Worm (Caenorhabditis elegans): ENCODE results near the gene twk-39.

twk-39 gene

DNA sequence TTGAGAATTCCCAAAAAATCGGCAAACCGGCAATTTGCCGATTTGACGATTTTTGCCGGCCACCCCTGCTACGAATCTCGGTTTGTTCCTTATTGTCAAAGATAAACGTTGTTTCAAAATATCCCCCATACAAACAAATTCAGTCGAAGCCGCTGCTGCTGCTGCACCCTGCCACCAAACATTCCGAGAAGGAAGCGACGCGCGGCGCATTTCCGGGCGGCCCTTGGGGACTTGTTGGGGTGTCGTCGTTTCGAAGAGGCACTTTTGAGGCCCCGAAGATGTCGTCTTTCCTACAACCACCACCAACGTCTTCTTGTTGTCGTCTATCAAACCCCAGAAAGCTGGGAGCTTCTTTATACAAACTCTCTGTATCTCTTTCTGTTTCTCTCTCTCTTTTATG, 1.2 kb upstream of the twk-39 start:
- TF ChIP-seq atf-7 (tag; optimal IDR thresholded peaks at IDR 0.05) (no peak), sptf-2 (GFP tag; optimal IDR thresholded peaks at IDR 0.05) (no peak), F37B4.10 (GFP tag; IDR thresholded peaks at IDR 0.05) (no peak), ceh-58 (GFP tag; IDR thresholded peaks at IDR 0.05) (no peak), zfh-2 (GFP tag; conservative IDR thresholded peaks at IDR 0.05) (peak; percentile 80), akir-1 (GFP tag; optimal IDR thresholded peaks at IDR 0.05) (no peak), dox-1 (GFP tag; IDR thresholded peaks at IDR 0.05) (no peak), chd-7 (tag; optimal IDR thresholded peaks at IDR 0.05) (no peak), nfyb-1 (GFP tag; IDR thresholded peaks at IDR 0.05) (no peak), let-526 (GFP tag; IDR thresholded peaks at IDR 0.05) (no peak), Y79H2A.3 (GFP tag; conservative IDR thresholded peaks at IDR 0.05) (no peak), Y95B8A.8 (GFP tag; IDR thresholded peaks at IDR 0.05) (no peak), egrh-3 (GFP tag; IDR thresholded peaks at IDR 0.05) (peak; percentile 28; the same call in 1 of the 2 replicates), nhr-80 (tag; optimal IDR thresholded peaks at IDR 0.05) (no peak), repo-1 (tag; optimal IDR thresholded peaks at IDR 0.05) (no peak)

DNA sequence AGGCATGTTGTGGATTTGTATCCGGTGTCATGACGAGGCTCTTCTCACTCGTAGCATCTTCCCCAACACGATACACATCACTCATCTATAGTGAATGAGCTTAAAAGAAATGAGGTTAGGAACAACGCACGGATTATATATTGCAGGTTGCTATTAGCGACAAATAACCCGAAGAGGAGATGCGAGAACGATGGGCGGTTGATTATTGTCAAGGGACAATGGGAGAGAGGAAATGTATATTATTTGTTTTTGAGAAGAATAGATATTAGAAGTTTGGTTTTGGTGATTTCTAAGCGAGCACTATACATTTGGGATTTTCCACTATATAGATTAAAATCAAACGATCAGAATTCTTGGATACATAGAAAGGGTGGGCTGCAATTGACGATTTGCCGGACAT, 11.1 kb downstream of the twk-39 start, which contains the start of gene C18D11.7:
Gene C18D11.7, minus strand, starts transcription at position 101 of the 400 bp plus-strand sequence.
- no peak for TF ChIP-seq D2030.7 (GFP tag; IDR thresholded peaks at IDR 0.05)
- TF ChIP-seq athp-1 (tag; optimal IDR thresholded peaks at IDR 0.05) = no peak
- TF ChIP-seq gei-17 (GFP tag; optimal IDR thresholded peaks at IDR 0.05) = no peak
- TF ChIP-seq hlh-12 (tag; optimal IDR thresholded peaks at IDR 0.05) = no peak
- TF ChIP-seq hsf-1 (GFP tag; IDR thresholded peaks at IDR 0.05) = no peak
- no peak for TF ChIP-seq Y53G8AR.9 (GFP tag; conservative IDR thresholded peaks at IDR 0.05)
- TF ChIP-seq lsy-27 (tag; optimal IDR thresholded peaks at IDR 0.05; ENCODE audit: borderline replicate concordance, insufficient read depth) = no peak
- TF ChIP-seq lag-1 (GFP tag; IDR thresholded peaks at IDR 0.05) = no peak
- no peak for TF ChIP-seq F52B5.7 (tag; optimal IDR thresholded peaks at IDR 0.05)
- no peak for TF ChIP-seq ztf-28 (GFP tag; IDR thresholded peaks at IDR 0.05)
- no peak for TF ChIP-seq K12H6.12 (tag; optimal IDR thresholded peaks at IDR 0.05)
- no peak for TF ChIP-seq pha-4 (tag; optimal IDR thresholded peaks at IDR 0.05)
- TF ChIP-seq lin-35 (GFP tag; optimal IDR thresholded peaks at IDR 0.05) = no peak
- TF ChIP-seq T07F8.4 (tag; optimal IDR thresholded peaks at IDR 0.05) = no peak
- no peak for TF ChIP-seq rpc-1 (optimal IDR thresholded peaks at IDR 0.05)
- no peak for TF ChIP-seq rpc-1 (tag; optimal IDR thresholded peaks at IDR 0.05)
- TF ChIP-seq Y67H2A.10 (GFP tag; conservative IDR thresholded peaks at IDR 0.05) = no peak
- TF ChIP-seq F37B4.10 (GFP tag; IDR thresholded peaks at IDR 0.05) = no peak

DNA sequence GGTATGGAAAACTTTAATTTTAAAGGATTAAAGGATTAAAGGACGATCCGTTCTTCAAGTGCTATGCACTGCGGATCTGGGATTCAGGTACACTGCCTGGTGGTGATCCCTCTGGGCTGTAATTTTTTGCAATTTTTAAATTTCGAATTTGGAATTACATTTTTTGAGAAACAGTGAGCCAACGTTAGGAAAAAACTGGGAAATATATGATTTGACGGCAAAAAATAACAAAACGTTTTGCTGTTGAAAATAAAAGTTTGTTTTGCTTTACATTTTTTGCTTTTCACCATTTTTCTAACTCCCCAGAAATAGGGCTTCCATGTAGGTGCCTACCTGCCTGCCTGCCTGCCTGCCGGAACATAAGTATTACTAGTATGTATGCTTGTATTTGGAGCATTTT, 11.9 kb downstream of the twk-39 start, which contains the start of gene C18D11.10:
Gene C18D11.10, plus strand, starts transcription at position 301 of the 400 bp plus-strand sequence.
- TF ChIP-seq ets-4 (GFP tag; optimal IDR thresholded peaks at IDR 0.05) (no peak), ztf-22 (GFP tag; optimal IDR thresholded peaks at IDR 0.05) (no peak), ztf-3 (GFP tag; optimal IDR thresholded peaks at IDR 0.05) (no peak), dpl-1 (GFP tag; optimal IDR thresholded peaks at IDR 0.05) (no peak), hrde-1 (tag; optimal IDR thresholded peaks at IDR 0.05; ENCODE audit: borderline replicate concordance) (no peak), D2030.7 (GFP tag; IDR thresholded peaks at IDR 0.05) (no peak), attf-6 (GFP tag; IDR thresholded peaks at IDR 0.05) (no peak)
